Fruit fly (Drosophila melanogaster) whole organism, wandering third instar larva: ENCODE measurements around the gene spen.
A peak's percentile ranks its signal among the peaks of the same experiment; 100 is the strongest.

Experiments used
- Hr78 ChIP-seq: fragments of >200 bp; optimal IDR thresholded peaks from 2 replicates; lab custom pipeline; 2017; ENCODE audit warnings: missing biosample characterization, missing genetic modification characterization
- Hr83 ChIP-seq: fragments of 200-300 bp; sonication (Bioruptor generic); optimal IDR thresholded peaks from 2 replicates; lab custom pipeline; 2016; ENCODE audit warnings: missing biosample characterization, mild to moderate bottlenecking, missing genetic modification characterization, moderate library complexity; ENCODE audit not compliant: poor library complexity, severe bottlenecking
- Vsx2 ChIP-seq: fragments of 200-300, 225-300 bp; sonication (Bioruptor generic); optimal IDR thresholded peaks from 2 replicates; lab custom pipeline; 2018; ENCODE audit warnings: missing biosample characterization, missing genetic modification characterization; ENCODE audit not compliant: partially characterized antibody
- br ChIP-seq: fragments of 200-800 bp; sonication (Bioruptor generic); optimal IDR thresholded peaks from 2 replicates; lab custom pipeline; 2016; ENCODE audit warnings: missing biosample characterization, missing genetic modification characterization
- h ChIP-seq: fragments of 200-800 bp; sonication (Bioruptor generic); optimal IDR thresholded peaks from 3 replicates; lab custom pipeline; 2016; ENCODE audit warnings: missing biosample characterization, mild to moderate bottlenecking, missing genetic modification characterization
- lola ChIP-seq: fragments of >200 bp; optimal IDR thresholded peaks from 2 replicates; lab custom pipeline; 2017; ENCODE audit warnings: missing biosample characterization, missing genetic modification characterization
- psq ChIP-seq: fragments of 200-800 bp; sonication (Bioruptor generic); optimal IDR thresholded peaks from 3 replicates; lab custom pipeline; 2017; ENCODE audit warnings: missing biosample characterization, mild to moderate bottlenecking, missing genetic modification characterization, moderate library complexity
- sv ChIP-seq: fragments of 200-800 bp; sonication (Bioruptor generic); optimal IDR thresholded peaks from 3 replicates; lab custom pipeline; 2016; ENCODE audit warnings: missing biosample characterization, missing genetic modification characterization
- tai ChIP-seq: sonication (Bioruptor generic); optimal IDR thresholded peaks from 2 replicates; lab custom pipeline; 2016; ENCODE audit warnings: missing biosample characterization, missing genetic modification characterization

- no peak for TF ChIP-seq Hr78 (GFP tag; lab: Kevin White, UChicago)
- no peak for TF ChIP-seq Vsx2 (GFP tag; lab: Kevin White, UChicago)
- TF ChIP-seq br: no peak
- TF ChIP-seq tai: no peak
- TF ChIP-seq Hr83 (GFP tag; lab: Kevin White, UChicago): no peak
- no peak for TF ChIP-seq sv (GFP tag; lab: Kevin White, UChicago)
- peak; percentile 3 for TF ChIP-seq h (GFP tag; lab: Kevin White, UChicago)
- TF ChIP-seq lola (GFP tag; lab: Kevin White, UChicago): no peak
- no peak for TF ChIP-seq psq (GFP tag; lab: Kevin White, UChicago)
Observed at dm6 chr2L:155994-156393, 2.8 kb upstream of the spen start, which contains the start of gene CG3436.
